Worm (Caenorhabditis elegans) whole organism, late embryonic: ENCODE results near the gene nhr-134.

Source experiments
- C38D4.7 ChIP-seq: fragments of 200-800 bp; sonication (Bioruptor generic); optimal IDR thresholded peaks from 2 replicates; lab custom pipeline; 2018; ENCODE audit warnings: mild to moderate bottlenecking, missing genetic modification characterization, moderate library complexity, missing compliant biosample characterization
- F13H6.1 ChIP-seq: sonication (generic microtip); optimal IDR thresholded peaks from 2 replicates; lab custom pipeline; 2016; ENCODE audit warnings: missing genetic modification characterization, missing compliant biosample characterization
- K02D7.2 ChIP-seq: sonication (generic microtip); optimal IDR thresholded peaks from 2 replicates; lab custom pipeline; 2017; ENCODE audit warnings: mild to moderate bottlenecking, missing genetic modification characterization, missing compliant biosample characterization
- K09A11.1 ChIP-seq: sonication (generic microtip); optimal IDR thresholded peaks from 2 replicates; lab custom pipeline; 2017; ENCODE audit warnings: antibody characterized with exemption, mild to moderate bottlenecking, missing genetic modification characterization, missing compliant biosample characterization; ENCODE audit not compliant: insufficient read depth
- ama-1 ChIP-seq: fragments of 150-350 bp; optimal IDR thresholded peaks from 2 replicates; lab custom pipeline; 2014
- ceh-14 ChIP-seq: sonication (generic microtip); optimal IDR thresholded peaks from 2 replicates; lab custom pipeline; 2016; ENCODE audit warnings: missing genotype, missing genetic modification characterization, missing compliant biosample characterization
- ceh-18 ChIP-seq: sonication (generic microtip); optimal IDR thresholded peaks from 2 replicates; lab custom pipeline; 2016; ENCODE audit warnings: missing genetic modification characterization, missing compliant biosample characterization
- ceh-19 ChIP-seq: fragments of 200-800 bp; sonication (Bioruptor generic); optimal IDR thresholded peaks from 2 replicates; lab custom pipeline; 2018; ENCODE audit warnings: mild to moderate bottlenecking, missing genetic modification characterization, missing compliant biosample characterization
- ceh-2 ChIP-seq: sonication (generic microtip); optimal IDR thresholded peaks from 2 replicates; lab custom pipeline; 2016; ENCODE audit warnings: missing genotype, missing genetic modification characterization, missing compliant biosample characterization
- ceh-22 ChIP-seq: sonication (generic microtip); optimal IDR thresholded peaks from 2 replicates; lab custom pipeline; 2017; ENCODE audit warnings: missing biosample characterization, missing genetic modification characterization
- ceh-31 ChIP-seq: sonication (generic microtip); optimal IDR thresholded peaks from 2 replicates; lab custom pipeline; 2016; ENCODE audit warnings: missing genetic modification characterization, missing compliant biosample characterization
- ceh-34 ChIP-seq: sonication (generic microtip); optimal IDR thresholded peaks from 2 replicates; lab custom pipeline; 2016; ENCODE audit warnings: mild to moderate bottlenecking, missing genetic modification characterization, missing compliant biosample characterization
- ceh-45 ChIP-seq: fragments of 200-800 bp; sonication (Bioruptor generic); IDR thresholded peaks from 2 replicates; pipeline ENCODE4 v1.3.6; 2022; ENCODE audit warnings: missing genetic modification reagents, missing genetic modification characterization, missing compliant biosample characterization
- ceh-6 ChIP-seq: fragments of 200-800 bp; sonication (Bioruptor generic); optimal IDR thresholded peaks from 2 replicates; lab custom pipeline; 2018; ENCODE audit warnings: mild to moderate bottlenecking, missing genetic modification characterization, missing compliant biosample characterization
- che-1 ChIP-seq: sonication (generic microtip); optimal IDR thresholded peaks from 2 replicates; lab custom pipeline; 2016; ENCODE audit warnings: mild to moderate bottlenecking, missing genetic modification characterization, missing compliant biosample characterization
- elt-2 ChIP-seq: sonication (generic microtip); optimal IDR thresholded peaks from 2 replicates; lab custom pipeline; 2016; ENCODE audit warnings: missing genetic modification reagents, missing genetic modification characterization, missing compliant biosample characterization
- ets-4 ChIP-seq: sonication (generic microtip); optimal IDR thresholded peaks from 2 replicates; lab custom pipeline; 2016; ENCODE audit warnings: missing genetic modification characterization, missing compliant biosample characterization
- eyg-1 ChIP-seq: sonication (generic microtip); optimal IDR thresholded peaks from 2 replicates; lab custom pipeline; 2016; ENCODE audit warnings: missing genotype, missing genetic modification characterization, missing compliant biosample characterization
- fax-1 ChIP-seq: sonication (generic microtip); optimal IDR thresholded peaks from 2 replicates; lab custom pipeline; 2016; ENCODE audit warnings: missing genotype, missing genetic modification characterization, missing compliant biosample characterization
- fkh-10 ChIP-seq: fragments of 150-350 bp; optimal IDR thresholded peaks from 2 replicates; lab custom pipeline; 2014; ENCODE audit warnings: missing biosample characterization, missing genetic modification reagents, missing genetic modification characterization
- gmeb-2 ChIP-seq: sonication (generic microtip); optimal IDR thresholded peaks from 2 replicates; lab custom pipeline; 2016; ENCODE audit warnings: missing genetic modification characterization, inconsistent platforms, missing compliant biosample characterization
- hlh-15 ChIP-seq: sonication (generic microtip); optimal IDR thresholded peaks from 2 replicates; lab custom pipeline; 2016; ENCODE audit warnings: missing genetic modification characterization, missing compliant biosample characterization
- hlh-30 ChIP-seq: sonication (generic microtip); optimal IDR thresholded peaks from 2 replicates; lab custom pipeline; 2017; ENCODE audit warnings: antibody characterized with exemption, missing genetic modification characterization, missing compliant biosample characterization; ENCODE audit not compliant: insufficient read depth
- hlh-6 ChIP-seq: sonication (generic microtip); optimal IDR thresholded peaks from 2 replicates; lab custom pipeline; 2016; ENCODE audit warnings: missing genotype, missing genetic modification characterization, missing compliant biosample characterization
- hlh-8 ChIP-seq: sonication (generic microtip); optimal IDR thresholded peaks from 2 replicates; lab custom pipeline; 2016; ENCODE audit warnings: missing genotype, missing genetic modification characterization, missing compliant biosample characterization
- lin-11 ChIP-seq: fragments of 200-800 bp; sonication (Bioruptor generic); optimal IDR thresholded peaks from 2 replicates; lab custom pipeline; 2018; ENCODE audit warnings: mild to moderate bottlenecking, missing genetic modification characterization, missing compliant biosample characterization
- madf-2 ChIP-seq: sonication (generic microtip); optimal IDR thresholded peaks from 2 replicates; lab custom pipeline; 2017; ENCODE audit warnings: missing genetic modification characterization, missing compliant biosample characterization
- mec-3 ChIP-seq: sonication (generic microtip); optimal IDR thresholded peaks from 2 replicates; lab custom pipeline; 2016; ENCODE audit warnings: borderline replicate concordance, missing genetic modification characterization, missing compliant biosample characterization
- nfya-1 ChIP-seq: sonication (generic microtip); optimal IDR thresholded peaks from 2 replicates; lab custom pipeline; 2017; ENCODE audit warnings: missing genetic modification characterization, mild to moderate bottlenecking, missing compliant biosample characterization, antibody characterized with exemption, moderate library complexity
- nhr-11 ChIP-seq: fragments of 150-350 bp; optimal IDR thresholded peaks from 2 replicates; lab custom pipeline; 2014; ENCODE audit warnings: missing biosample characterization, missing genetic modification characterization
- nhr-232 ChIP-seq: sonication (generic microtip); optimal IDR thresholded peaks from 2 replicates; lab custom pipeline; 2016; ENCODE audit warnings: missing genetic modification characterization, missing compliant biosample characterization
- odd-2 ChIP-seq: sonication (generic microtip); optimal IDR thresholded peaks from 2 replicates; lab custom pipeline; 2017; ENCODE audit warnings: antibody characterized with exemption, mild to moderate bottlenecking, missing genetic modification characterization, missing compliant biosample characterization
- pat-9 ChIP-seq: fragments of 200-800 bp; sonication (Bioruptor generic); optimal IDR thresholded peaks from 2 replicates; lab custom pipeline; 2018; ENCODE audit warnings: mild to moderate bottlenecking, missing genetic modification characterization, moderate library complexity, missing compliant biosample characterization
- pax-1 ChIP-seq: fragments of 150-350 bp; optimal IDR thresholded peaks from 2 replicates; lab custom pipeline; 2014; ENCODE audit warnings: missing biosample characterization, missing genetic modification characterization
- pha-2 ChIP-seq: sonication (generic microtip); optimal IDR thresholded peaks from 2 replicates; lab custom pipeline; 2017; ENCODE audit warnings: mild to moderate bottlenecking, missing genetic modification characterization, missing compliant biosample characterization
- pha-4 ChIP-seq: fragments of 150-350 bp; optimal IDR thresholded peaks from 2 replicates; lab custom pipeline; 2018; ENCODE audit warnings: missing biosample characterization, missing genetic modification reagents, missing genetic modification characterization
- pqm-1 ChIP-seq: sonication (generic microtip); optimal IDR thresholded peaks from 2 replicates; lab custom pipeline; 2016; ENCODE audit warnings: missing genetic modification characterization, missing compliant biosample characterization
- ref-2 ChIP-seq: sonication (generic microtip); optimal IDR thresholded peaks from 2 replicates; lab custom pipeline; 2016; ENCODE audit warnings: missing genetic modification characterization, missing compliant biosample characterization
- sox-2 ChIP-seq: fragments of 200-800 bp; sonication (Bioruptor generic); IDR thresholded peaks from 2 replicates; pipeline ENCODE4 v1.3.6; 2022; ENCODE audit warnings: missing genetic modification reagents, missing genetic modification characterization, missing compliant biosample characterization
- unc-3 ChIP-seq, 2 experiments: fragments of 200-800 bp in 1 of 2; sonication (Bioruptor generic) in 1 of 2; sonication (generic microtip) in 1 of 2; conservative IDR thresholded peaks in 1 of 2; optimal IDR thresholded peaks in 1 of 2; 2 replicates each; pipeline versions ENCODE4 v1.3.6 to Lab custom; 2016 to 2022; ENCODE audit warnings: missing compliant biosample characterization in 2 of 2, missing genetic modification characterization in 2 of 2, missing genetic modification reagents in 1 of 2
- unc-42 ChIP-seq: sonication (generic microtip); optimal IDR thresholded peaks from 2 replicates; lab custom pipeline; 2016; ENCODE audit warnings: missing genotype, missing genetic modification characterization, missing compliant biosample characterization
- unc-86 ChIP-seq: sonication (generic microtip); optimal IDR thresholded peaks from 2 replicates; lab custom pipeline; 2016; ENCODE audit warnings: missing genetic modification characterization, missing compliant biosample characterization
- zip-5 ChIP-seq: sonication (generic microtip); optimal IDR thresholded peaks from 2 replicates; lab custom pipeline; 2016; ENCODE audit warnings: missing genetic modification characterization, missing compliant biosample characterization
- ztf-16 ChIP-seq: sonication (generic microtip); optimal IDR thresholded peaks from 2 replicates; lab custom pipeline; 2017; ENCODE audit warnings: missing genetic modification characterization, missing compliant biosample characterization

Gene nhr-134

DNA sequence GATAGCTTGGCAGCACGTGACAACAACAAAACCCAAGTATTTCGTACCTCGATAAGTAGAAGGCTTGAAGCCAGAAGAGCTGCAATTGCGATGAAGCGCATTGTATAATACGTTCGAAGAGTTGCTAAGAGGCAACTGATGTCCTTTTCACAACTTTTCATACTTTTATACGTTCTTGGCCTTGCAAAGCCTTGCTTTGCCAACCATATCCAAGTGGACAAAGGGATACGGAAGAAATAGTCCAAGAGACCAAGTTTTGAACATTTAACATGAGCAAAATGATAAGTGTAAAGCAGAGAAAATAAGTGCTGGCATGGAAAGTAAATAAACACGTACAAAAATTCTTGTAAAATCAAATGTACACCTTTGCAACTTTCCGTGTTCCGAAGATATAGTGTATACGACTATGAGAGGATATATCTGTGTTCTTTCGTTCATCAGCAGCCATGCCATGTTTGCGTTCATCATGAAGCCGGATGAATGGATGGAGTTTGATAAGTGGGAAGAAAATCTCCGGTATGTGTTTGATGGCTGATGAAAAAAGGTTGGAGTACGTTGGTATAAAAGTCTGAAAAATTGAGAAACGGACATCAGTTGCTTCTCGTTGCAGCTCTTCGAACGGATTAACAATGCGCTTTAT lies 43.4 kb downstream of the nhr-134 start, which contains the start of the genes Y5H2A.4 and abu-4:
Gene Y5H2A.4 (minus strand): TSS at position 101 of the 640 bp plus-strand sequence.
Gene abu-4 (plus strand): TSS at position 590 of the 640 bp plus-strand sequence.
- TF ChIP-seq ceh-14: no peak
- no peak for TF ChIP-seq K09A11.1
- TF ChIP-seq pqm-1 (tag; lab: Kevin White, UChicago): no peak
- no peak for TF ChIP-seq pha-2 (tag; lab: Kevin White, UChicago)
- no peak for TF ChIP-seq hlh-15 (tag; lab: Kevin White, UChicago)
- no peak for TF ChIP-seq ztf-16 (tag; lab: Kevin White, UChicago)
- no peak for TF ChIP-seq hlh-8
- no peak for TF ChIP-seq unc-86 (tag; lab: Kevin White, UChicago)
- no peak for TF ChIP-seq pha-4 (tag; lab: Kevin White, UChicago)
- TF ChIP-seq pat-9 (tag; lab: Kevin White, UChicago): no peak

- no peak for TF ChIP-seq fax-1
- no peak for TF ChIP-seq unc-86 (tag; lab: Kevin White, UChicago)
- no peak for TF ChIP-seq ceh-6
- TF ChIP-seq ama-1: no peak
- TF ChIP-seq hlh-6 (tag; lab: Kevin White, UChicago): no peak
- TF ChIP-seq elt-2 (tag; lab: Kevin White, UChicago): no peak
Observed at ce11 chrV:2277260-2277659, 46.2 kb downstream of the nhr-134 start.

DNA sequence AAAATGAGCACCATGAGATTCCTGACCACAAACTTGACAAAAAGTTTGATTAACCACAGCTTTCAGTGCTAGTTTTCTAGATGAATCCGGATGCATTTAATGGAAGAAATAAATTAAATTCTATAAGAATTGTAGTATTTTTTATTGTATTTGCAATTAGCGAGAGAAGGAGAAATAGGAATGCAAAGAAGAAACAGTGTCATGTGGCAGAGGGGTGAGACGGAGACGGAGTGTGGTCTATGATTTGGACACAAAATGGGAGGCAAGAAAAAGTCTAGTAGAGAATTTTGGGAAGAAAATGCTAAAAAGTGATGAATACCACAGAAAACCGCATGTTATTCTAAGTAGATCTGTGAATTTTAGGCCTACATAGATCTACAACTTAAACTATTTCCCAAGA lies 47.0 kb downstream of the nhr-134 start, which contains the start of gene nhr-59:
Gene nhr-59 (minus strand): TSS at position 214 of the 400 bp plus-strand sequence.
- no peak for TF ChIP-seq zip-5 (tag; lab: Kevin White, UChicago)
- peak; percentile 44 for TF ChIP-seq hlh-30 (tag; lab: Kevin White, UChicago)

- no peak for TF ChIP-seq eyg-1 (tag; lab: Kevin White, UChicago)
- no peak for TF ChIP-seq ceh-22 (tag; lab: Kevin White, UChicago)
- no peak for TF ChIP-seq pax-1 (tag; lab: Kevin White, UChicago)
- TF ChIP-seq ama-1: no peak
- TF ChIP-seq fkh-10 (GFP tag; lab: Kevin White, UChicago): no peak
- TF ChIP-seq unc-42: no peak
- no peak for TF ChIP-seq K09A11.1
- no peak for TF ChIP-seq nhr-11 (tag; lab: Kevin White, UChicago)
- TF ChIP-seq ceh-34: peak; percentile 87
- TF ChIP-seq nfya-1 (tag; lab: Kevin White, UChicago): peak; percentile 35
- TF ChIP-seq ceh-19 (GFP tag; lab: Kevin White, UChicago): no peak
- TF ChIP-seq pha-2 (tag; lab: Kevin White, UChicago): peak; percentile 7
- peak; percentile 12 for TF ChIP-seq ceh-31 (tag; lab: Kevin White, UChicago)
- TF ChIP-seq ceh-45 (GFP tag; lab: Robert Waterston, UW): no peak
- TF ChIP-seq C38D4.7: no peak
- TF ChIP-seq K02D7.2: no peak
Observed at ce11 chrV:2278543-2278942, 47.5 kb downstream of the nhr-134 start, which contains the start of gene fbxa-137. Gene fbxa-137, plus strand, starts transcription at chrV:2278816.

DNA sequence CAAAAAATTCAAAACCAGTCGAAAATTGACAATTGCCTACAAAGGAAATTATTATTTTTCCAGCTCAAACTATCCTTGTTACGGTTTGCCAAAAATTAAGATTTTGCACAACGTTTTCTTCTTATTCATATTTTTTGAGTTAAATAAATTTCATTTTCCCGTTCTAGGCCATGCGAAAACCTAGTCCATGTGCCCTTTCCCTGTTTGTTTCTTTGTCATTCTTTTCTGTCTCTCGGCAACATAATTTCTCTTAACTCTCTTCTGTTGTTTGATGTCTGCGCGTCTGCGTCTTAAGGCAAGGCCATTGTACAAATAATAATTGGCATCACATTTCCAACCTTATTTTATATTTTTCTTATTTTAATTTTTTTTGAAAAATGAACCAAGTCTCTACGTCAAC lies 50.5 kb downstream of the nhr-134 start, which contains the start of gene nhr-228:
Gene nhr-228 (plus strand): TSS at position 261 of the 400 bp plus-strand sequence.
- TF ChIP-seq ceh-18: no peak
- no peak for TF ChIP-seq odd-2 (tag; lab: Kevin White, UChicago)
- no peak for TF ChIP-seq ceh-19 (GFP tag; lab: Kevin White, UChicago)
- no peak for TF ChIP-seq eyg-1 (tag; lab: Kevin White, UChicago)
- no peak for TF ChIP-seq lin-11 (tag; lab: Kevin White, UChicago)
- TF ChIP-seq F13H6.1 (tag; lab: Kevin White, UChicago): no peak
- TF ChIP-seq ets-4 (tag; lab: Kevin White, UChicago): no peak
- peak; percentile 4 for TF ChIP-seq ceh-2 (tag; lab: Kevin White, UChicago)
- TF ChIP-seq pax-1 (tag; lab: Kevin White, UChicago): peak; percentile 18
- TF ChIP-seq mec-3 (tag; lab: Kevin White, UChicago): no peak
- TF ChIP-seq gmeb-2 (tag; lab: Kevin White, UChicago): no peak
- TF ChIP-seq hlh-6 (tag; lab: Kevin White, UChicago): no peak
- no peak for TF ChIP-seq K02D7.2
- no peak for TF ChIP-seq che-1 (tag; lab: Kevin White, UChicago)
- TF ChIP-seq ref-2 (tag; lab: Kevin White, UChicago): no peak
- TF ChIP-seq sox-2 (GFP tag; lab: Robert Waterston, UW): no peak
- TF ChIP-seq ceh-45 (GFP tag; lab: Robert Waterston, UW): no peak
- peak; percentile 22 for TF ChIP-seq ceh-31 (tag; lab: Kevin White, UChicago)
- TF ChIP-seq nhr-232 (tag; lab: Kevin White, UChicago): no peak
- no peak for TF ChIP-seq unc-3 (GFP tag; conservative IDR thresholded peaks at IDR 0.05; lab: Robert Waterston, UW)
- no peak for TF ChIP-seq unc-3 (tag; optimal IDR thresholded peaks at IDR 0.05; lab: Kevin White, UChicago)
- no peak for TF ChIP-seq madf-2 (tag; lab: Kevin White, UChicago)
- TF ChIP-seq pat-9 (tag; lab: Kevin White, UChicago): no peak
